Worm (Caenorhabditis elegans) whole organism, L4 larva: Measurements from ENCODE around the gene ZK1073.2.

ENCODE experiments used
- F26F4.8 ChIP-seq: fragments of 200-800 bp; sonication (Bioruptor generic); conservative IDR thresholded peaks from 2 replicates; pipeline ENCODE4 v1.3.6; 2022; ENCODE audit warnings: missing genetic modification characterization, missing compliant biosample characterization
- T26A8.4 ChIP-seq: fragments of 200-800 bp; sonication (Bioruptor generic); IDR thresholded peaks from 2 replicates; pipeline ENCODE4 v1.3.6; 2022; ENCODE audit warnings: missing genetic modification characterization, missing compliant biosample characterization
- Y105C5A.15 ChIP-seq: fragments of 200-800 bp; sonication (Bioruptor generic); IDR thresholded peaks from 2 replicates; pipeline ENCODE4 v1.3.6; 2022; ENCODE audit warnings: missing genetic modification characterization, missing compliant biosample characterization
- Y48G9A.11 ChIP-seq: fragments of 200-800 bp; sonication (Bioruptor generic); IDR thresholded peaks from 2 replicates; pipeline ENCODE4 v1.3.6; 2022; ENCODE audit warnings: missing genetic modification reagents, missing genetic modification characterization, missing compliant biosample characterization
- aly-2 ChIP-seq: sonication (generic microtip); optimal IDR thresholded peaks from 2 replicates; lab custom pipeline; 2018; ENCODE audit warnings: missing biosample characterization, missing genetic modification characterization
- ceh-20 ChIP-seq: fragments of 200-800 bp; sonication (Bioruptor generic); IDR thresholded peaks from 2 replicates; pipeline ENCODE4 v1.3.6; 2022; ENCODE audit warnings: missing genetic modification reagents, missing genetic modification characterization, missing compliant biosample characterization
- ces-1 ChIP-seq: fragments of 150-350 bp; sonication (generic microtip); optimal IDR thresholded peaks from 4 replicates; lab custom pipeline; 2014; ENCODE audit warnings: missing biosample characterization, missing genetic modification reagents, missing genetic modification characterization
- cey-2 ChIP-seq: sonication (generic microtip); optimal IDR thresholded peaks from 3 replicates; lab custom pipeline; 2017; ENCODE audit warnings: missing genetic modification characterization, mild to moderate bottlenecking, missing compliant biosample characterization, antibody characterized with exemption, borderline replicate concordance; ENCODE audit not compliant: insufficient read depth
- ctbp-1 ChIP-seq: fragments of 200-800 bp; sonication (Bioruptor generic); IDR thresholded peaks from 2 replicates; pipeline ENCODE4 v1.3.6; 2022; ENCODE audit warnings: missing genetic modification reagents, missing genetic modification characterization, missing compliant biosample characterization
- daf-16 ChIP-seq, 3 experiments: sonication (generic microtip); optimal IDR thresholded peaks; 2 replicates each; lab custom pipeline; 2016 to 2017; ENCODE audit warnings: missing genetic modification characterization in 3 of 3, missing genetic modification reagents in 3 of 3, mild to moderate bottlenecking in 2 of 3, missing compliant biosample characterization in 2 of 3, missing biosample characterization in 1 of 3, moderate library complexity in 1 of 3
- dmd-6 ChIP-seq: fragments of 200-800 bp; sonication (Bioruptor generic); IDR thresholded peaks from 2 replicates; pipeline ENCODE4 v1.3.6; 2022; ENCODE audit warnings: missing genetic modification reagents, missing genetic modification characterization, missing compliant biosample characterization
- dmd-8 ChIP-seq: fragments of 200-800 bp; sonication (Bioruptor generic); IDR thresholded peaks from 2 replicates; pipeline ENCODE4 v1.3.6; 2022; ENCODE audit warnings: missing genetic modification characterization, missing compliant biosample characterization
- dmd-9 ChIP-seq: fragments of 200-800 bp; sonication (Bioruptor generic); IDR thresholded peaks from 2 replicates; pipeline ENCODE4 v1.3.6; 2022; ENCODE audit warnings: missing genetic modification reagents, missing genetic modification characterization, missing compliant biosample characterization
- duxl-1 ChIP-seq: sonication (generic microtip); optimal IDR thresholded peaks from 2 replicates; lab custom pipeline; 2016; ENCODE audit warnings: mild to moderate bottlenecking, missing genetic modification characterization, moderate library complexity, missing compliant biosample characterization; ENCODE audit not compliant: poor library complexity
- egl-27 ChIP-seq: sonication (generic microtip); optimal IDR thresholded peaks from 3 replicates; lab custom pipeline; 2017; ENCODE audit warnings: missing biosample characterization, missing genetic modification reagents, missing genetic modification characterization
- hlh-11 ChIP-seq: fragments of 200-800 bp; sonication (Bioruptor generic); optimal IDR thresholded peaks from 2 replicates; lab custom pipeline; 2018; ENCODE audit warnings: mild to moderate bottlenecking, missing genetic modification characterization, missing compliant biosample characterization
- hlh-30 ChIP-seq: sonication (generic microtip); optimal IDR thresholded peaks from 2 replicates; lab custom pipeline; 2017; ENCODE audit warnings: antibody characterized with exemption, mild to moderate bottlenecking, missing genetic modification characterization, missing compliant biosample characterization; ENCODE audit not compliant: insufficient read depth
- hmg-1.1 ChIP-seq: fragments of 200-800 bp; sonication (Bioruptor generic); IDR thresholded peaks from 2 replicates; pipeline ENCODE4 v1.3.6; 2022; ENCODE audit warnings: missing genetic modification reagents, missing genetic modification characterization, missing compliant biosample characterization
- jun-1 ChIP-seq: fragments of 150-350 bp; optimal IDR thresholded peaks from 2 replicates; lab custom pipeline; 2014; ENCODE audit warnings: missing biosample characterization, missing genetic modification reagents, missing genetic modification characterization
- lin-29 ChIP-seq: fragments of 200-800 bp; sonication (Bioruptor generic); IDR thresholded peaks from 2 replicates; pipeline ENCODE4 v1.3.6; 2022; ENCODE audit warnings: missing genetic modification reagents, missing genetic modification characterization, missing compliant biosample characterization
- lin-38 ChIP-seq: fragments of 200-800 bp; sonication (Bioruptor generic); IDR thresholded peaks from 2 replicates; pipeline ENCODE4 v1.3.6; 2022; ENCODE audit warnings: missing genetic modification reagents, missing genetic modification characterization, missing compliant biosample characterization
- lir-3 ChIP-seq: sonication (generic microtip); optimal IDR thresholded peaks from 2 replicates; lab custom pipeline; 2016; ENCODE audit warnings: mild to moderate bottlenecking, missing genetic modification characterization, missing compliant biosample characterization
- mdl-1 ChIP-seq, 2 experiments: fragments of 150-350 bp in 1 of 2; sonication (generic microtip) in 1 of 2; optimal IDR thresholded peaks; 2 replicates each; lab custom pipeline; 2014 to 2017; ENCODE audit warnings: missing biosample characterization in 2 of 2, missing genetic modification characterization in 2 of 2
- mep-1 ChIP-seq: fragments of 150-350 bp; sonication (generic microtip); optimal IDR thresholded peaks from 3 replicates; lab custom pipeline; 2014; ENCODE audit warnings: missing biosample characterization, missing genetic modification characterization
- mes-2 ChIP-seq: sonication (generic microtip); optimal IDR thresholded peaks from 2 replicates; lab custom pipeline; 2016; ENCODE audit warnings: missing genotype, mild to moderate bottlenecking, missing genetic modification characterization, missing compliant biosample characterization; ENCODE audit not compliant: poor library complexity, severe bottlenecking
- mxl-2 ChIP-seq: fragments of 200-800 bp; sonication (Bioruptor generic); conservative IDR thresholded peaks from 2 replicates; pipeline ENCODE4 v1.3.6; 2022; ENCODE audit warnings: missing genetic modification reagents, missing genetic modification characterization, missing compliant biosample characterization
- mxl-3 ChIP-seq: fragments of 200-800 bp; sonication (Bioruptor generic); optimal IDR thresholded peaks from 2 replicates; lab custom pipeline; 2018; ENCODE audit warnings: mild to moderate bottlenecking, missing genetic modification characterization, missing compliant biosample characterization
- nhr-102 ChIP-seq: sonication (generic microtip); optimal IDR thresholded peaks from 2 replicates; lab custom pipeline; 2016; ENCODE audit warnings: mild to moderate bottlenecking, missing genetic modification characterization, moderate library complexity, missing compliant biosample characterization
- nhr-11 ChIP-seq: fragments of 150-350 bp; optimal IDR thresholded peaks from 2 replicates; lab custom pipeline; 2014; ENCODE audit warnings: missing biosample characterization, missing genetic modification characterization
- nhr-111 ChIP-seq: fragments of 200-800 bp; sonication (Bioruptor generic); optimal IDR thresholded peaks from 2 replicates; lab custom pipeline; 2018; ENCODE audit warnings: mild to moderate bottlenecking, missing genetic modification characterization, missing compliant biosample characterization
- nhr-28 ChIP-seq: fragments of 150-350 bp; optimal IDR thresholded peaks from 2 replicates; lab custom pipeline; 2014; ENCODE audit warnings: missing biosample characterization, missing genetic modification characterization
- nhr-42 ChIP-seq: fragments of 200-800 bp; sonication (Bioruptor generic); IDR thresholded peaks from 2 replicates; pipeline ENCODE4 v1.3.6; 2022; ENCODE audit warnings: missing genetic modification characterization, missing compliant biosample characterization
- nhr-48 ChIP-seq: sonication (generic microtip); optimal IDR thresholded peaks from 2 replicates; lab custom pipeline; 2016; ENCODE audit warnings: mild to moderate bottlenecking, missing genetic modification characterization, missing compliant biosample characterization
- rbr-2 ChIP-seq: sonication (generic microtip); optimal IDR thresholded peaks from 2 replicates; lab custom pipeline; 2016; ENCODE audit warnings: missing genotype, missing genetic modification characterization, missing compliant biosample characterization
- set-16 ChIP-seq: fragments of 200-800 bp; sonication (Bioruptor generic); IDR thresholded peaks from 2 replicates; pipeline ENCODE4 v1.3.6; 2022; ENCODE audit warnings: missing genetic modification reagents, missing genetic modification characterization, missing compliant biosample characterization
- skn-1 ChIP-seq: fragments of 150-350 bp; optimal IDR thresholded peaks from 2 replicates; lab custom pipeline; 2014; ENCODE audit warnings: missing biosample characterization, missing genetic modification characterization
- snpc-1.2 ChIP-seq: fragments of 200-800 bp; sonication (Bioruptor generic); IDR thresholded peaks from 2 replicates; pipeline ENCODE4 v1.3.6; 2022; ENCODE audit warnings: missing genetic modification reagents, missing genetic modification characterization, missing compliant biosample characterization
- spr-1 ChIP-seq: sonication (generic microtip); optimal IDR thresholded peaks from 2 replicates; lab custom pipeline; 2016; ENCODE audit warnings: mild to moderate bottlenecking, missing genetic modification characterization, missing compliant biosample characterization
- spr-3 ChIP-seq: fragments of 200-800 bp; sonication (Bioruptor generic); optimal IDR thresholded peaks from 2 replicates; lab custom pipeline; 2018; ENCODE audit warnings: mild to moderate bottlenecking, missing genetic modification characterization, missing compliant biosample characterization
- tra-1 ChIP-seq: fragments of 200-800 bp; sonication (Bioruptor generic); IDR thresholded peaks from 2 replicates; pipeline ENCODE4 v1.3.6; 2022; ENCODE audit warnings: missing genetic modification reagents, missing genetic modification characterization, missing compliant biosample characterization
- unc-39 ChIP-seq: sonication (generic microtip); optimal IDR thresholded peaks from 2 replicates; lab custom pipeline; 2017; ENCODE audit warnings: missing biosample characterization, missing genetic modification characterization
- unc-62 ChIP-seq, 3 experiments: fragments of 150-350 bp in 1 of 3; sonication (generic microtip); optimal IDR thresholded peaks in 2 of 3; peaks in 1 of 3; 1 replicate in 1 of 3; 2 replicates in 2 of 3; lab custom pipeline; 2014 to 2017; ENCODE audit warnings: missing biosample characterization in 3 of 3, missing genetic modification characterization in 3 of 3, missing genetic modification reagents in 3 of 3, missing genotype in 1 of 3
- vab-7 ChIP-seq: fragments of 200-800 bp; sonication (Bioruptor generic); IDR thresholded peaks from 2 replicates; pipeline ENCODE4 v1.3.6; 2022; ENCODE audit warnings: missing genetic modification reagents, missing genetic modification characterization, missing compliant biosample characterization
- zag-1 ChIP-seq: fragments of 150-350 bp; optimal IDR thresholded peaks from 2 replicates; lab custom pipeline; 2014; ENCODE audit warnings: missing biosample characterization, missing genetic modification characterization
- zfp-3 ChIP-seq: fragments of 200-800 bp; sonication (Bioruptor generic); conservative IDR thresholded peaks from 2 replicates; pipeline ENCODE4 v1.3.6; 2022; ENCODE audit warnings: missing genetic modification reagents, missing genetic modification characterization, missing compliant biosample characterization
- zip-11 ChIP-seq: fragments of 200-800 bp; sonication (Bioruptor generic); IDR thresholded peaks from 2 replicates; pipeline ENCODE4 v1.3.6; 2022; ENCODE audit warnings: missing genetic modification characterization, missing compliant biosample characterization

Gene ZK1073.2

ce11 chrX:16156891-16157290 is 53.4 kb downstream of the ZK1073.2 start:
- TF ChIP-seq spr-1 (tag; lab: Kevin White, UChicago) = peak; percentile 5
- TF ChIP-seq nhr-48 (tag; lab: Kevin White, UChicago) = peak; percentile 41
- TF ChIP-seq mxl-2 = no peak
- peak in 1 of 2 experiments; percentile 60 for TF ChIP-seq mdl-1 (tag; optimal IDR thresholded peaks at IDR 0.05; lab: Kevin White, UChicago)
- TF ChIP-seq cey-2 = no peak
- 0 out of 2 replicates have a peak, but pooled peaks have one; percentile 34 for TF ChIP-seq hmg-1.1 (GFP tag; lab: Robert Waterston, UW)
- TF ChIP-seq hlh-11 (tag; lab: Kevin White, UChicago) = peak; percentile 62
- TF ChIP-seq duxl-1 = peak; percentile 32
- peak; percentile 22 for TF ChIP-seq hlh-30
- peak; percentile 90 for TF ChIP-seq nhr-28 (tag; lab: Kevin White, UChicago)
- no peak for TF ChIP-seq skn-1 (tag; lab: Kevin White, UChicago)
- peak; percentile 1 for TF ChIP-seq rbr-2 (tag; lab: Kevin White, UChicago)
- peak; percentile 37; the same call in 1 of the 2 replicates for TF ChIP-seq dmd-6 (GFP tag; lab: Robert Waterston, UW)
- TF ChIP-seq mes-2 (tag; lab: Kevin White, UChicago) = peak; percentile 5
- no peak for TF ChIP-seq zfp-3 (GFP tag; lab: Robert Waterston, UW)
- TF ChIP-seq mxl-3 (GFP tag; lab: Kevin White, UChicago) = peak; percentile 99
- peak; percentile 55 for TF ChIP-seq mep-1

- no peak for TF ChIP-seq Y105C5A.15 (GFP tag; lab: Robert Waterston, UW)
- TF ChIP-seq set-16 (GFP tag; lab: Robert Waterston, UW) = peak; percentile 79
- TF ChIP-seq dmd-9 (GFP tag; lab: Robert Waterston, UW) = 0 out of 2 replicates have a peak, but pooled peaks have one; percentile 51
- TF ChIP-seq duxl-1 = no peak
- TF ChIP-seq lin-38 (GFP tag; lab: Robert Waterston, UW) = no peak
- TF ChIP-seq nhr-102 (tag; lab: Kevin White, UChicago) = no peak
- TF ChIP-seq T26A8.4 (GFP tag; lab: Robert Waterston, UW) = no peak
- no peak for TF ChIP-seq tra-1 (GFP tag; lab: Robert Waterston, UW)
- no peak for TF ChIP-seq zfp-3 (GFP tag; lab: Robert Waterston, UW)
- no peak for TF ChIP-seq daf-16 (GFP tag; optimal IDR thresholded peaks at IDR 0.05; lab: Kevin White, UChicago)
- no peak for TF ChIP-seq daf-16 (tag; optimal IDR thresholded peaks at IDR 0.05; lab: Kevin White, UChicago)
- TF ChIP-seq zip-11 (GFP tag; lab: Robert Waterston, UW) = no peak
- TF ChIP-seq mes-2 (tag; lab: Kevin White, UChicago) = no peak
- no peak for TF ChIP-seq mdl-1 (tag; optimal IDR thresholded peaks at IDR 0.05; lab: Kevin White, UChicago)
- TF ChIP-seq Y48G9A.11 (GFP tag; lab: Robert Waterston, UW) = no peak
- no peak for TF ChIP-seq nhr-111
- TF ChIP-seq cey-2 = no peak
- no peak for TF ChIP-seq rbr-2 (tag; lab: Kevin White, UChicago)
- no peak for TF ChIP-seq ceh-20 (GFP tag; lab: Robert Waterston, UW)
- no peak for TF ChIP-seq F26F4.8
- no peak for TF ChIP-seq jun-1 (tag; lab: Kevin White, UChicago)
- TF ChIP-seq unc-62 (GFP tag; optimal IDR thresholded peaks at IDR 0.05 in 1 of 2; lab: Kevin White, UChicago) = peak in 1 of 2 experiments; percentile 90
- no peak for TF ChIP-seq unc-62 (tag; optimal IDR thresholded peaks at IDR 0.05; lab: Kevin White, UChicago)
- TF ChIP-seq mxl-2 = no peak
- TF ChIP-seq vab-7 (GFP tag; lab: Robert Waterston, UW) = no peak
- no peak for TF ChIP-seq dmd-8 (GFP tag; lab: Robert Waterston, UW)
- TF ChIP-seq egl-27 (tag; lab: Kevin White, UChicago) = no peak
- TF ChIP-seq snpc-1.2 = 0 out of 2 replicates have a peak, but pooled peaks have one; percentile 33
- TF ChIP-seq lir-3 (tag; lab: Kevin White, UChicago) = no peak
- TF ChIP-seq ces-1 (GFP tag; lab: Kevin White, UChicago) = no peak
- no peak for TF ChIP-seq zag-1
- TF ChIP-seq dmd-6 (GFP tag; lab: Robert Waterston, UW) = no peak
- TF ChIP-seq nhr-11 (tag; lab: Kevin White, UChicago) = no peak
- TF ChIP-seq unc-39 (tag; lab: Kevin White, UChicago) = no peak
- 0 out of 2 replicates have a peak, but pooled peaks have one; percentile 29 for TF ChIP-seq lin-29 (GFP tag; lab: Robert Waterston, UW)
- TF ChIP-seq ctbp-1 (GFP tag; lab: Robert Waterston, UW) = no peak
- TF ChIP-seq mxl-3 (GFP tag; lab: Kevin White, UChicago) = no peak
- no peak for TF ChIP-seq aly-2
- no peak for TF ChIP-seq spr-3 (GFP tag; lab: Kevin White, UChicago)
- no peak for TF ChIP-seq nhr-42 (GFP tag; lab: Robert Waterston, UW)
These were observed 54.0 kb downstream of the ZK1073.2 start for ce11 chrX:16157499-16157898.
